Fruit fly (Drosophila melanogaster): ENCODE measurements around the gene CG32462.

- TF ChIP-seq rn (GFP tag; IDR thresholded peaks at IDR 0.05) (peak; percentile 46; the same call in 1 of the 2 replicates), CG4496 (GFP tag; IDR thresholded peaks at IDR 0.05) (peak; percentile 56), CG34367 (tag; optimal IDR thresholded peaks at IDR 0.05) (peak; percentile 37), CG10348 (GFP tag; IDR thresholded peaks at IDR 0.05) (no peak), gl (tag; optimal IDR thresholded peaks at IDR 0.05) (peak; percentile 76), Pif1A (GFP tag; optimal IDR thresholded peaks at IDR 0.05) (peak; percentile 45), CG32121 (GFP tag; IDR thresholded peaks at IDR 0.05) (no peak; the same call in 1 of the 2 replicates), CG14655 (GFP tag; optimal IDR thresholded peaks at IDR 0.05) (peak; percentile 63), fd96Ca (GFP tag; IDR thresholded peaks at IDR 0.05) (peak; percentile 56; the same call in 1 of the 3 replicates), CG12605 (GFP tag; IDR thresholded peaks at IDR 0.05) (peak; percentile 7; the same call in 1 of the 2 replicates), CG13204 (GFP tag; optimal IDR thresholded peaks at IDR 0.05) (peak; percentile 97), EcR (GFP tag; optimal IDR thresholded peaks at IDR 0.05) (peak; percentile 98), D1 (tag; optimal IDR thresholded peaks at IDR 0.05) (no peak)
Observed at dm6 chr3L:22839726-22840228, 13.5 kb downstream of the CG32462 start.

All from whole organism, pupa.